Fruit fly (Drosophila melanogaster) whole organism, adult: ENCODE data around the gene Grl36b.
A peak's percentile ranks its signal among the peaks of the same experiment; 100 is the strongest.

Experiments
- CG11617 ChIP-seq: fragments of 200-800 bp; sonication (Bioruptor generic); optimal IDR thresholded peaks from 2 replicates; lab custom pipeline; 2017; ENCODE audit warnings: mild to moderate bottlenecking, missing biosample characterization, missing genetic modification reagents, missing genetic modification characterization
- CG12768 ChIP-seq: fragments of 200-800 bp; sonication (Bioruptor generic); optimal IDR thresholded peaks from 2 replicates; lab custom pipeline; 2017; ENCODE audit warnings: missing biosample characterization, missing genetic modification characterization, mild to moderate bottlenecking, moderate library complexity, missing genetic modification reagents
- CG14711 ChIP-seq: fragments of 200-800 bp; sonication (Bioruptor generic); optimal IDR thresholded peaks from 2 replicates; lab custom pipeline; 2018; ENCODE audit warnings: missing biosample characterization, mild to moderate bottlenecking, missing genetic modification characterization, moderate library complexity
- CG1620 ChIP-seq: fragments of 200-800 bp; sonication (Bioruptor generic); optimal IDR thresholded peaks from 2 replicates; lab custom pipeline; 2016; ENCODE audit warnings: missing biosample characterization, missing genetic modification characterization
- CG33017 ChIP-seq: fragments of 200-800 bp; sonication (Bioruptor generic); optimal IDR thresholded peaks from 2 replicates; lab custom pipeline; 2018; ENCODE audit warnings: missing biosample characterization, mild to moderate bottlenecking, missing genetic modification characterization, moderate library complexity
- CG5204 ChIP-seq: fragments of 200-800 bp; sonication (Bioruptor generic); optimal IDR thresholded peaks from 2 replicates; lab custom pipeline; 2016; ENCODE audit warnings: missing biosample characterization, missing genetic modification characterization
- CG7045 ChIP-seq: fragments of 200-800 bp; sonication (Bioruptor generic); optimal IDR thresholded peaks from 2 replicates; lab custom pipeline; 2017; ENCODE audit warnings: missing biosample characterization, mild to moderate bottlenecking, missing genetic modification characterization
- CG7101 ChIP-seq: fragments of 200-800 bp; sonication (Bioruptor generic); optimal IDR thresholded peaks from 2 replicates; lab custom pipeline; 2018; ENCODE audit warnings: missing biosample characterization, mild to moderate bottlenecking, missing genetic modification characterization, moderate library complexity
- Clk ChIP-seq: fragments of 200-800 bp; sonication (Bioruptor generic); optimal IDR thresholded peaks from 2 replicates; lab custom pipeline; 2017; ENCODE audit warnings: missing biosample characterization, missing genetic modification characterization
- Crg-1 ChIP-seq: fragments of 200-800 bp; sonication (Bioruptor generic); optimal IDR thresholded peaks from 2 replicates; lab custom pipeline; 2016; ENCODE audit warnings: missing biosample characterization, missing genetic modification characterization
- Hr96 ChIP-seq: fragments of 200-800 bp; sonication (Bioruptor generic); optimal IDR thresholded peaks from 2 replicates; lab custom pipeline; 2016; ENCODE audit warnings: missing biosample characterization, missing genetic modification characterization
- Mnt ChIP-seq: fragments of 200-800 bp; sonication (Bioruptor generic); optimal IDR thresholded peaks from 2 replicates; lab custom pipeline; 2016; ENCODE audit warnings: missing biosample characterization, mild to moderate bottlenecking, missing genetic modification characterization
- bab1 ChIP-seq: fragments of 200-800 bp; sonication (Bioruptor generic); optimal IDR thresholded peaks from 3 replicates; lab custom pipeline; 2019; ENCODE audit warnings: missing biosample characterization, mild to moderate bottlenecking, missing genetic modification characterization, moderate library complexity
- cic ChIP-seq: fragments of 200-800 bp; sonication (Bioruptor generic); optimal IDR thresholded peaks from 2 replicates; lab custom pipeline; 2017; ENCODE audit warnings: missing biosample characterization, mild to moderate bottlenecking, missing genetic modification characterization, moderate library complexity
- cnc ChIP-seq, 2 experiments: fragments of >200 bp; optimal IDR thresholded peaks; 2 replicates each; lab custom pipeline; 2017
- kay ChIP-seq: fragments of 200-800 bp; sonication (Bioruptor generic); peaks from one replicate; lab custom pipeline; 2016; ENCODE audit warnings: missing biosample characterization, missing genetic modification characterization, borderline replicate concordance
- ovo ChIP-seq: fragments of 200-800 bp; sonication (Bioruptor generic); optimal IDR thresholded peaks from 2 replicates; lab custom pipeline; 2016; ENCODE audit warnings: missing biosample characterization, missing genetic modification characterization
- pad ChIP-seq: fragments of 200-800 bp; sonication (Bioruptor generic); optimal IDR thresholded peaks from 3 replicates; lab custom pipeline; 2017; ENCODE audit warnings: missing biosample characterization, missing genetic modification characterization, mild to moderate bottlenecking, moderate library complexity, missing genetic modification reagents
- tj ChIP-seq: fragments of 200-800 bp; sonication (Bioruptor generic); optimal IDR thresholded peaks from 3 replicates; lab custom pipeline; 2017; ENCODE audit warnings: missing biosample characterization, mild to moderate bottlenecking, missing genetic modification characterization, moderate library complexity
- toe ChIP-seq: fragments of 200-800 bp; sonication (Bioruptor generic); optimal IDR thresholded peaks from 2 replicates; lab custom pipeline; 2016; ENCODE audit warnings: missing biosample characterization, missing genetic modification characterization

Gene Grl36b

DNA sequence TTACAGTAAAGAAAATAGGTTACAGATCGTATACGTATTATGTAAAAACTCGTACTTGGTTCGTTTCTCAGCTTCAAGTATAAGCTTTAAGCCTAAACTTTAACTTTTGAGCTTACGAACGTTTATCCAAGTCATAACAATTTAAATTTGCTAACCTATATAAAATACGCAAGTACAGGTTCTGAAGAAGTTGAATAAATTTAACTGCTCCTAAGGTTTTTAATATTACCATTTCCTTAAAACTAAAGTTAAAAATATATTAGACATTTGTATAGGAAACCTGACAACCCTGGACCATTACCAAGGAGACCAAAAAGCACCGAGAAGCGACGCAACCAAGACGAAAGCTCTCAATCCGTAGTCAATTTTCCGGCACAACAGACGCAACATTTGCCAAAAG is 5.9 kb downstream of the Grl36b start, which contains the start of gene CG5758:
CG5758 (plus strand) TSS at position 353 of the 400 bp plus-strand sequence.
- TF ChIP-seq Mnt: no peak
- TF ChIP-seq tj (GFP tag; lab: Kevin White, UChicago): peak; percentile 6
- TF ChIP-seq CG5204 (GFP tag; lab: Kevin White, UChicago): peak; percentile 23
- TF ChIP-seq CG33017 (tag; lab: Kevin White, UChicago): peak; percentile 29
- TF ChIP-seq CG7101 (tag; lab: Kevin White, UChicago): peak; percentile 40
- TF ChIP-seq bab1: peak; percentile 61
- peak; percentile 95 for TF ChIP-seq CG14711
- TF ChIP-seq CG1620 (GFP tag; lab: Kevin White, UChicago): peak; percentile 24
- TF ChIP-seq CG11617 (GFP tag; lab: Kevin White, UChicago): peak; percentile 33
- TF ChIP-seq pad: no peak

DNA sequence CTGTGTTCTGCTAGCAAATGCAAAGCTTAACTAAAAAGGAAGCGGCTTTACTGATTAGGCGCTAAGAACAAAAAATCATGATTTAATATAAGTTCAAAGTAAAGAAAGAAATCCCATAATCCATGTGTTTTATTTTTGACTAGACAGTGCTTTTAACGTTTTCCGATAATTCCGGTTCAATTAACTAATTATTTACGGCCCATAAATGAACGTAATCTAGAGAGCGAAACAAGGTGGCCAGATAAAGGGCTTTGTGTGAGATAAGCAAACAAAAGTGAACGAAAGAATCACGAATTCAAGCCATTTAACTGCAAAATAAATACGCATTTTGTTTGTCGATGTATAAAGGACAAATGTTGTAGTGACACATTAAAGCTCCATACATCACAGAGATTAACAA is 10.4 kb downstream of the Grl36b start:
- TF ChIP-seq CG7045 (GFP tag; lab: Kevin White, UChicago): no peak
- TF ChIP-seq Crg-1 (GFP tag; lab: Kevin White, UChicago): no peak
- no peak for TF ChIP-seq CG5204 (GFP tag; lab: Kevin White, UChicago)
- TF ChIP-seq Mnt: no peak
- no peak for TF ChIP-seq ovo (GFP tag; lab: Kevin White, UChicago)
- no peak for TF ChIP-seq tj (GFP tag; lab: Kevin White, UChicago)
- no peak for TF ChIP-seq CG12768 (GFP tag; lab: Kevin White, UChicago)
- no peak for TF ChIP-seq CG14711
- TF ChIP-seq Hr96 (GFP tag; lab: Kevin White, UChicago): no peak
- no peak for TF ChIP-seq pad
- peak; percentile 23 for TF ChIP-seq cic (GFP tag; lab: Kevin White, UChicago)
- TF ChIP-seq CG1620 (GFP tag; lab: Kevin White, UChicago): no peak
- peak; percentile 45 for TF ChIP-seq kay (GFP tag; lab: Kevin White, UChicago)

DNA sequence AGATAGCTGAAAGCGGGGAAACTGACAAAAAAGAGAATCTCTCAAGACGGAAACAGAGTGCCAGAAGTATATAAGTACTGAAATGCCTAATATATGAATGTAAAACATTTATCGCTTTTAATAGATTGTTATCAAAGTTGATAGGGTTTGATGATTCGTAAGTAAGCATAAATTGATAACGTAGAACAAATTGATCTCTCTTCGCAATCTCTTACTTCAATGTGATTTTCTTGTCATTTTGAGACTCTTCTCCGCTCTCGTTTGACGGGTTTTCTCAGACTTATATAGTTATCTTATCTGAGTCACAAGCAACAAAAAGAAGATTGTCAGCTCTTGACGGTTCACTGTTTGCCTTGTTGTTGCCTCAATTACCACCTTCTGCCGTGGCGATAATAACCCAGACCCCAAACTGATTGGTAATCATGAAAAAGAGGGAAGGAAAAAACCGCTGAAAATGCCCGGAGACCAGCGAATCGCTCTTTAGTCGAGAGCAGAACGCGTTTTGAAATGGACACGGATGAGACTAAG is 11.3 kb downstream of the Grl36b start, which contains the start of gene CG15152:
CG15152 (plus strand) TSS at position 372 of the 528 bp plus-strand sequence.
- TF ChIP-seq CG1620 (GFP tag; lab: Kevin White, UChicago) (no peak), cic (GFP tag; lab: Kevin White, UChicago) (peak; percentile 41)

DNA sequence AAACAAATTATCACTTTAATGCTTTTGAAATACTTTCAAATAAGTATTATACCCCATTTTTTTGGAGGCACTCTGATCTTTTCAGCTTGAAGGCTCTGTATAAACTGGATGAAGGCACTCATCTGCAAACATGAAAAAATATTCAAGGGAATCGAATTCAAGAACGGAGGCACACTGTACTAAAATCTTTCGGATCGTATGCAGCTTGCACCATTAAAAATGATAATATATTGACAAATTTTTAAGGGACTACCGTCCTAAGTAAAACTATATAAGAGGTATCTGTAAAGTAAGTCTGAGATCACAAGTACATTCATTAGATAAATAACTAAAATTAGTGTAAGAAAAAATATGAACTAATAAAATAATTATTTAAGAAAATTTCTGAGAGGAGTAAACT is 12.5 kb downstream of the Grl36b start, which contains the start of gene CG44476:
CG44476 (minus strand) TSS at position 101 of the 400 bp plus-strand sequence.
- TF ChIP-seq Crg-1 (GFP tag; lab: Kevin White, UChicago) (no peak), CG7101 (tag; lab: Kevin White, UChicago) (peak; percentile 31), CG12768 (GFP tag; lab: Kevin White, UChicago) (no peak), ovo (GFP tag; lab: Kevin White, UChicago) (no peak), Hr96 (GFP tag; lab: Kevin White, UChicago) (no peak)

DNA sequence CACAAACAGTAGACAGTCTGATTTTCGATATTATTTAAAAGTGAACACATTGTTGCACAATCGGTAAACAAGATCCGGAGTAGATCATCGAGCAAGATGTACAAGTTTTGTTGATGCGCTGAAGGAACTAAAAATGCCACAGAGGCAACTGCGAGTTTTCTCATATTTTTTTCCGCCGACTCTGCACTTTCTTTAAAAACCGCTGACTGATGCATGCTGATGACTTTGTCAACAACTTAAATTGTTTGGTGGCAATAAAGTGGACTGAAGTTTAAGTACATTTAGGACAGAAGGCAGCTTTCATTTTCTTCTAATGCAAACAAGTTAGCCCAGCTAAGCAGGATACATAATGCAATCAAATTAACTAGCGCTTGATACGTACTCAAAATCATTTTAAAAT is 13.1 kb downstream of the Grl36b start:
- TF ChIP-seq tj (GFP tag; lab: Kevin White, UChicago) (peak; percentile 94), pad (no peak)

DNA sequence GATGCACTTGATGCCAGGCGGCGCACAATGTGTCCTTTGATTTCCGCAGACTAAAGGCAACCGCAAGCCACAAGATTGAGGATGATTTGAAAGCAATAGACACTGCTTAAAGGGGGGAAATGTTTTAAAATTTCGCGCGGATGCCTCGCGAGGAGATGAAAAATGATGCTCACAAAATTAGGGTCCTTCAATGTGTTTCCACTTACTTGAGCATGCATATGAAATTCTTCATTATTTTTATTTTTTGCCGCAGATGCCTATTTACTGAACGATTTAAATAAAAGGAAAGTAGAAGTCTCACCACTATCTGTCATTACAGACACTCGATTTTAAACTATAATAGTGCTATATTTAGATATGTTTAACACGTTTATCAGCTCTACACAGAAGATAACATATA is 29.3 kb downstream of the Grl36b start, which contains the start of gene Slc25A46b:
Slc25A46b (plus strand) TSS at position 301 of the 400 bp plus-strand sequence.
- TF ChIP-seq Hr96 (GFP tag; lab: Kevin White, UChicago): no peak
- no peak for TF ChIP-seq cic (GFP tag; lab: Kevin White, UChicago)
- TF ChIP-seq CG5204 (GFP tag; lab: Kevin White, UChicago): no peak
- TF ChIP-seq CG7045 (GFP tag; lab: Kevin White, UChicago): no peak
- TF ChIP-seq pad: no peak
- no peak for TF ChIP-seq CG12768 (GFP tag; lab: Kevin White, UChicago)
- TF ChIP-seq Clk (GFP tag; lab: Kevin White, UChicago): no peak
- no peak for TF ChIP-seq Mnt
- TF ChIP-seq kay (GFP tag; lab: Kevin White, UChicago): no peak
- no peak for TF ChIP-seq CG11617 (GFP tag; lab: Kevin White, UChicago)
- no peak for TF ChIP-seq cnc (optimal IDR thresholded peaks at IDR 0.05; lab: Kevin White, UChicago)
- TF ChIP-seq toe (GFP tag; lab: Kevin White, UChicago): no peak
- TF ChIP-seq CG14711: no peak
- TF ChIP-seq tj (GFP tag; lab: Kevin White, UChicago): no peak
- no peak for TF ChIP-seq ovo (GFP tag; lab: Kevin White, UChicago)
- no peak for TF ChIP-seq Crg-1 (GFP tag; lab: Kevin White, UChicago)
- TF ChIP-seq bab1: no peak

DNA sequence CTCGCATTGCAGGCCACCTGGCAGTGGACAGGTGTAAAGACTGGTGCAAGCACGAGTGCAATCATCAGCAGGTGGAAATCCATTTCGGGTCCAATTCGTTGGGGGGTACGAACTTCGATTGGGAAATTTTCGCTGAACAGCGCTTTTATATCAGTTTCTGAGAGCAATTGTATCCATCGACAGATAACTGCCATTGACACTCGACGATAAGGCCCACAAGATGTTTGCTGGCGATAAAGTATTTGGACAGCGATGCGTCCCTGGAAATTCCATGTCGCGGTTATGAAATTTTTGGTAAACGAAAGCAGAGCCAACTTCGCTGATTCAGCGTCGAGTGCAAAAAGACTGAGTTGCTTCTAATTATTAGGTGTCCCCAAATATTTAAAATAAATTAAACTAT is 33.4 kb downstream of the Grl36b start, which contains the start of gene CG15153:
CG15153 (minus strand) TSS at position 101 of the 400 bp plus-strand sequence.
- TF ChIP-seq Hr96 (GFP tag; lab: Kevin White, UChicago) (no peak), CG11617 (GFP tag; lab: Kevin White, UChicago) (no peak), CG7101 (tag; lab: Kevin White, UChicago) (no peak), ovo (GFP tag; lab: Kevin White, UChicago) (no peak), CG7045 (GFP tag; lab: Kevin White, UChicago) (no peak), pad (no peak), Crg-1 (GFP tag; lab: Kevin White, UChicago) (no peak), Clk (GFP tag; lab: Kevin White, UChicago) (no peak), CG33017 (tag; lab: Kevin White, UChicago) (no peak), CG5204 (GFP tag; lab: Kevin White, UChicago) (no peak), cic (GFP tag; lab: Kevin White, UChicago) (no peak), kay (GFP tag; lab: Kevin White, UChicago) (no peak), tj (GFP tag; lab: Kevin White, UChicago) (no peak), CG1620 (GFP tag; lab: Kevin White, UChicago) (no peak), CG12768 (GFP tag; lab: Kevin White, UChicago) (no peak), bab1 (no peak), cnc (optimal IDR thresholded peaks at IDR 0.05; lab: Kevin White, UChicago) (no peak), toe (GFP tag; lab: Kevin White, UChicago) (no peak), Mnt (no peak)
